Worm (Caenorhabditis elegans) whole organism, young adult: ENCODE data around the gene Y49F6B.13.

ENCODE experiments used
- B0019.2 ChIP-seq: fragments of 200-800 bp; sonication (Bioruptor generic); conservative IDR thresholded peaks from 2 replicates; pipeline ENCODE4 v1.3.6; 2022; ENCODE audit warnings: missing genetic modification reagents, missing genetic modification characterization, missing compliant biosample characterization
- B0035.1 ChIP-seq: sonication (generic microtip); optimal IDR thresholded peaks from 2 replicates; lab custom pipeline; 2016; ENCODE audit warnings: missing genetic modification characterization, mild to moderate bottlenecking, missing compliant biosample characterization, missing genotype, missing genetic modification reagents
- B0261.1 ChIP-seq: sonication (generic microtip); optimal IDR thresholded peaks from 2 replicates; lab custom pipeline; 2016; ENCODE audit warnings: mild to moderate bottlenecking, missing genetic modification characterization, moderate library complexity, missing compliant biosample characterization
- B0336.3 ChIP-seq: fragments of 200-800 bp; sonication (Bioruptor generic); IDR thresholded peaks from 2 replicates; pipeline ENCODE4 v1.3.6; 2022; ENCODE audit warnings: missing genetic modification characterization, missing compliant biosample characterization
- C06A6.2 ChIP-seq: fragments of 200-800 bp; sonication (Bioruptor generic); conservative IDR thresholded peaks from 2 replicates; pipeline ENCODE4 v1.3.6; 2022; ENCODE audit warnings: missing genetic modification characterization, missing compliant biosample characterization
- D2030.7 ChIP-seq: fragments of 200-800 bp; sonication (Bioruptor generic); IDR thresholded peaks from 2 replicates; pipeline ENCODE4 v1.3.6; 2022; ENCODE audit warnings: missing genetic modification reagents, missing genetic modification characterization, missing compliant biosample characterization
- F52B5.7 ChIP-seq: sonication (generic microtip); optimal IDR thresholded peaks from 2 replicates; lab custom pipeline; 2016; ENCODE audit warnings: mild to moderate bottlenecking, missing genetic modification characterization, missing compliant biosample characterization
- F55B11.4 ChIP-seq: sonication (generic microtip); optimal IDR thresholded peaks from 2 replicates; lab custom pipeline; 2016; ENCODE audit warnings: missing compliant biosample characterization, missing genetic modification characterization, borderline replicate concordance; ENCODE audit not compliant: insufficient read depth
- F57A8.1 ChIP-seq: fragments of 200-800 bp; sonication (Bioruptor generic); optimal IDR thresholded peaks from 2 replicates; lab custom pipeline; 2018; ENCODE audit warnings: mild to moderate bottlenecking, missing genetic modification characterization, moderate library complexity, missing compliant biosample characterization
- F57C9.4 ChIP-seq: sonication (generic microtip); optimal IDR thresholded peaks from 2 replicates; lab custom pipeline; 2017; ENCODE audit warnings: mild to moderate bottlenecking, missing genetic modification characterization, missing compliant biosample characterization
- K11D2.4 ChIP-seq: fragments of 200-800 bp; sonication (Bioruptor generic); IDR thresholded peaks from 2 replicates; pipeline ENCODE4 v1.3.6; 2022; ENCODE audit warnings: missing genetic modification reagents, missing genetic modification characterization, missing compliant biosample characterization
- T26A5.8 ChIP-seq: sonication (generic microtip); optimal IDR thresholded peaks from 2 replicates; lab custom pipeline; 2016; ENCODE audit warnings: missing genetic modification characterization, missing compliant biosample characterization
- Y53G8AR.9 ChIP-seq: fragments of 200-800 bp; sonication (Bioruptor generic); conservative IDR thresholded peaks from 2 replicates; pipeline ENCODE4 v1.3.6; 2022; ENCODE audit warnings: missing genetic modification reagents, missing genetic modification characterization, missing compliant biosample characterization
- Y79H2A.3 ChIP-seq: fragments of 200-800 bp; sonication (Bioruptor generic); conservative IDR thresholded peaks from 2 replicates; pipeline ENCODE4 v1.3.6; 2022; ENCODE audit warnings: missing genetic modification reagents, missing genetic modification characterization, missing compliant biosample characterization
- Y95B8A.8 ChIP-seq: fragments of 200-800 bp; sonication (Bioruptor generic); IDR thresholded peaks from 2 replicates; pipeline ENCODE4 v1.3.6; 2022; ENCODE audit warnings: missing genetic modification reagents, missing genetic modification characterization, missing compliant biosample characterization
- athp-1 ChIP-seq: sonication (generic microtip); optimal IDR thresholded peaks from 2 replicates; lab custom pipeline; 2017; ENCODE audit warnings: mild to moderate bottlenecking, missing genetic modification characterization, missing compliant biosample characterization
- attf-5 ChIP-seq: fragments of 200-800 bp; sonication (Bioruptor generic); optimal IDR thresholded peaks from 2 replicates; lab custom pipeline; 2018; ENCODE audit warnings: mild to moderate bottlenecking, missing genetic modification characterization, missing compliant biosample characterization
- bed-1 ChIP-seq: fragments of 200-800 bp; sonication (Bioruptor generic); IDR thresholded peaks from 2 replicates; pipeline ENCODE4 v1.3.6; 2022; ENCODE audit warnings: missing genetic modification reagents, missing genetic modification characterization, missing compliant biosample characterization
- cebp-2 ChIP-seq: fragments of 200-800 bp; sonication (Bioruptor generic); IDR thresholded peaks from 2 replicates; pipeline ENCODE4 v1.3.6; 2022; ENCODE audit warnings: missing genetic modification characterization, missing compliant biosample characterization
- ceh-100 ChIP-seq: fragments of 200-800 bp; sonication (Bioruptor generic); IDR thresholded peaks from 2 replicates; pipeline ENCODE4 v1.3.6; 2022; ENCODE audit warnings: missing genetic modification reagents, missing genetic modification characterization, missing compliant biosample characterization
- ceh-40 ChIP-seq: fragments of 200-800 bp; sonication (Bioruptor generic); IDR thresholded peaks from 2 replicates; pipeline ENCODE4 v1.3.6; 2022; ENCODE audit warnings: missing genetic modification characterization, missing compliant biosample characterization
- ceh-79 ChIP-seq: sonication (generic microtip); optimal IDR thresholded peaks from 2 replicates; lab custom pipeline; 2017; ENCODE audit warnings: mild to moderate bottlenecking, missing genetic modification characterization, missing compliant biosample characterization
- dpl-1 ChIP-seq: fragments of 150-350 bp; optimal IDR thresholded peaks from 2 replicates; lab custom pipeline; 2014; ENCODE audit warnings: missing biosample characterization, missing genetic modification reagents, missing genetic modification characterization
- ekl-4 ChIP-seq: fragments of 200-800 bp; sonication (Bioruptor generic); IDR thresholded peaks from 2 replicates; pipeline ENCODE4 v1.3.6; 2022; ENCODE audit warnings: missing genetic modification reagents, missing genetic modification characterization, missing compliant biosample characterization
- him-1 ChIP-seq: sonication (generic microtip); optimal IDR thresholded peaks from 2 replicates; lab custom pipeline; 2016; ENCODE audit warnings: missing genotype, missing genetic modification reagents, missing genetic modification characterization, missing compliant biosample characterization
- hmg-1.2 ChIP-seq: fragments of 200-800 bp; sonication (Bioruptor generic); IDR thresholded peaks from 2 replicates; pipeline ENCODE4 v1.3.6; 2022; ENCODE audit warnings: missing genetic modification reagents, missing genetic modification characterization, missing compliant biosample characterization
- lag-1 ChIP-seq: fragments of 200-800 bp; sonication (Bioruptor generic); IDR thresholded peaks from 2 replicates; pipeline ENCODE4 v1.3.6; 2022; ENCODE audit warnings: missing genetic modification reagents, missing genetic modification characterization, missing compliant biosample characterization
- let-526 ChIP-seq: fragments of 200-800 bp; sonication (Bioruptor generic); IDR thresholded peaks from 2 replicates; pipeline ENCODE4 v1.3.6; 2022; ENCODE audit warnings: missing genetic modification reagents, missing genetic modification characterization, missing compliant biosample characterization
- let-607 ChIP-seq, 2 experiments: fragments of 200-800 bp in 1 of 2; sonication (Bioruptor generic) in 1 of 2; sonication (generic microtip) in 1 of 2; optimal IDR thresholded peaks; 2 replicates each; lab custom pipeline; 2016 to 2018; ENCODE audit warnings: mild to moderate bottlenecking in 2 of 2, missing compliant biosample characterization in 2 of 2, missing genetic modification characterization in 2 of 2, moderate library complexity in 2 of 2, missing genotype in 1 of 2
- lin-54 ChIP-seq: fragments of 200-800 bp; sonication (Bioruptor generic); optimal IDR thresholded peaks from 2 replicates; lab custom pipeline; 2018; ENCODE audit warnings: mild to moderate bottlenecking, missing genetic modification characterization, missing compliant biosample characterization
- lsl-1 ChIP-seq: fragments of 200-800 bp; sonication (Bioruptor generic); optimal IDR thresholded peaks from 2 replicates; lab custom pipeline; 2018; ENCODE audit warnings: mild to moderate bottlenecking, missing genetic modification characterization, moderate library complexity, missing compliant biosample characterization
- lsy-27 ChIP-seq: sonication (generic microtip); optimal IDR thresholded peaks from 2 replicates; lab custom pipeline; 2017; ENCODE audit warnings: missing genetic modification characterization, mild to moderate bottlenecking, missing compliant biosample characterization, antibody characterized with exemption, missing genotype, borderline replicate concordance; ENCODE audit not compliant: insufficient read depth
- madf-10 ChIP-seq: sonication (generic microtip); optimal IDR thresholded peaks from 2 replicates; lab custom pipeline; 2016; ENCODE audit warnings: mild to moderate bottlenecking, missing genetic modification characterization, missing compliant biosample characterization
- madf-3 ChIP-seq: fragments of 200-800 bp; sonication (Bioruptor generic); IDR thresholded peaks from 2 replicates; pipeline ENCODE4 v1.3.6; 2022; ENCODE audit warnings: missing genetic modification reagents, missing genetic modification characterization, missing compliant biosample characterization
- madf-6 ChIP-seq: fragments of 200-800 bp; sonication (Bioruptor generic); IDR thresholded peaks from 2 replicates; pipeline ENCODE4 v1.3.6; 2022; ENCODE audit warnings: missing genetic modification reagents, missing genetic modification characterization, missing compliant biosample characterization
- madf-8 ChIP-seq: fragments of 200-800 bp; sonication (Bioruptor generic); conservative IDR thresholded peaks from 2 replicates; pipeline ENCODE4 v1.3.6; 2022; ENCODE audit warnings: missing genetic modification reagents, missing genetic modification characterization, missing compliant biosample characterization
- mel-28 ChIP-seq: sonication (generic microtip); optimal IDR thresholded peaks from 2 replicates; lab custom pipeline; 2016; ENCODE audit warnings: borderline replicate concordance, mild to moderate bottlenecking, missing genetic modification characterization, missing compliant biosample characterization
- nfya-1 ChIP-seq: sonication (generic microtip); optimal IDR thresholded peaks from 2 replicates; lab custom pipeline; 2017; ENCODE audit warnings: antibody characterized with exemption, missing compliant biosample characterization, missing genetic modification characterization, borderline replicate concordance; ENCODE audit not compliant: insufficient read depth
- nhr-90 ChIP-seq: sonication (generic microtip); optimal IDR thresholded peaks from 2 replicates; lab custom pipeline; 2016; ENCODE audit warnings: missing genotype, mild to moderate bottlenecking, missing genetic modification characterization, missing compliant biosample characterization
- pha-4 ChIP-seq: fragments of 150-350 bp; sonication (generic microtip); optimal IDR thresholded peaks from 2 replicates; lab custom pipeline; 2014; ENCODE audit warnings: missing biosample characterization, missing genetic modification reagents, missing genetic modification characterization
- repo-1 ChIP-seq: sonication (generic microtip); optimal IDR thresholded peaks from 2 replicates; lab custom pipeline; 2017; ENCODE audit warnings: mild to moderate bottlenecking, missing genetic modification characterization, missing compliant biosample characterization
- rpc-1 ChIP-seq, 2 experiments: fragments of 150-350 bp in 1 of 2; sonication (generic microtip) in 1 of 2; optimal IDR thresholded peaks; 2 replicates each; lab custom pipeline; 2014 to 2018; ENCODE audit warnings: missing biosample characterization in 1 of 2, missing genetic modification characterization in 1 of 2, missing genetic modification reagents in 1 of 2, missing genotype in 1 of 2
- snpc-3.4 ChIP-seq: sonication (generic microtip); optimal IDR thresholded peaks from 2 replicates; lab custom pipeline; 2017; ENCODE audit warnings: missing genetic modification characterization, mild to moderate bottlenecking, missing compliant biosample characterization, antibody characterized with exemption, moderate library complexity, missing genotype, missing genetic modification reagents
- tbp1 ChIP-seq: fragments of 200-800 bp; sonication (Bioruptor generic); optimal IDR thresholded peaks from 2 replicates; lab custom pipeline; 2018; ENCODE audit warnings: mild to moderate bottlenecking, missing genetic modification characterization, missing compliant biosample characterization
- unc-62 ChIP-seq: fragments of 150-350 bp; optimal IDR thresholded peaks from 2 replicates; lab custom pipeline; 2014; ENCODE audit warnings: missing biosample characterization, missing genetic modification reagents, missing genetic modification characterization
- ztf-26 ChIP-seq: sonication (generic microtip); optimal IDR thresholded peaks from 2 replicates; lab custom pipeline; 2017; ENCODE audit warnings: missing genetic modification characterization, missing compliant biosample characterization

Gene Y49F6B.13

DNA sequence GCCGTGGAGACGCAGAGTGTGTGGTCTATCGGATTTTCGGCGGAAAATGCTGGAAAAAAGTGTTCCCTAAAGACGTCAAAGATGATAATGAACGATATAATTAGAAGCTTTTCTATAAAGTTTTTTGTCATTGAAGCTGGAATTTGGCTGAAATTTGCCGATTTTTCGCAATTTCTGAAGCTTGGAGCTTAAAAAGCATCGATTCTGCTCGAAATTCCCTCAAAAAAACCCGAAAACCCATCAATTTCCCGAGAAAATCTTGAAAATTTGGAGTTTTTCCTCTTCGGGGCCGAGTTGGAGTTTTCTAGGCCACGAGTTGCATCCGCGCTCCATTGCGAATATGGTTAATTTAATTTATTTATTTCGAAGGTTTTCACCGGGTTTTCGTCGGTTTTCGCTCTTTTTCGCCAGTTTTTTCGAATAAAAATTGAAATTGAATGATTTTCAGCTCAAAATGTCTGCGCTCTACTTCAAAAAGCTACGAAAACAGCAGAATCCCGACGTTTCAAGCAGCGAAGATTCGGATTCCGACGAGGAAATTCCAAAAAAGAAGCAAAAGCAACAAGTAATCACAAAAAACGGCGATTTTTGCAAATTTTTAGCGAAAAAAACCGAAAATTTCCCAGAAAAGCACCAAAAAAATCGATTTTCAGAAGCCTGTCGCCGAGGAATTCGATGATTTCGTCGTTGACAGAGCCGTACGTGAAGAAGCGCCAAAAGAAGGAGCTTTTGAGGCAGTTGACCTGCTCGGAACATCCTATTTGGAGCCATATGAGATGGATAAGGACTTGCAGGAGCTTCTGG, 31.2 kb upstream of the Y49F6B.13 start, which contains the start of the genes col-71 and Y49F6B.2 (continued):
- TF ChIP-seq B0336.3 (GFP tag; lab: Robert Waterston, UW) (no peak; the same call in 1 of the 2 replicates), F55B11.4 (tag; lab: Kevin White, UChicago) (no peak), cebp-2 (GFP tag; lab: Robert Waterston, UW) (no peak), F57C9.4 (tag; lab: Kevin White, UChicago) (no peak), mel-28 (tag; lab: Kevin White, UChicago) (no peak), ceh-40 (no peak), athp-1 (tag; lab: Kevin White, UChicago) (peak; percentile 58), snpc-3.4 (tag; lab: Kevin White, UChicago) (no peak), dpl-1 (GFP tag; lab: Kevin White, UChicago) (no peak), rpc-1 (optimal IDR thresholded peaks at IDR 0.05; lab: Kevin White, UChicago) (no peak), rpc-1 (tag; optimal IDR thresholded peaks at IDR 0.05; lab: Kevin White, UChicago) (no peak), ztf-26 (tag; lab: Kevin White, UChicago) (no peak), D2030.7 (GFP tag; lab: Robert Waterston, UW) (peak; percentile 46), ceh-79 (tag; lab: Kevin White, UChicago) (no peak), let-607 (tag; optimal IDR thresholded peaks at IDR 0.05; lab: Kevin White, UChicago) (peak in 1 of 2 experiments; percentile 52), nfya-1 (tag; lab: Kevin White, UChicago) (no peak), B0035.1 (no peak), attf-5 (GFP tag; lab: Kevin White, UChicago) (peak; percentile 58), B0019.2 (GFP tag; lab: Robert Waterston, UW) (no peak), unc-62 (GFP tag; lab: Kevin White, UChicago) (no peak), bed-1 (no peak), F57A8.1 (GFP tag; lab: Kevin White, UChicago) (no peak), pha-4 (tag; lab: Kevin White, UChicago) (no peak), repo-1 (tag; lab: Kevin White, UChicago) (no peak), Y53G8AR.9 (GFP tag; lab: Robert Waterston, UW) (peak; percentile 65; the same call in 1 of the 2 replicates), hmg-1.2 (GFP tag; lab: Robert Waterston, UW) (no peak; the same call in 1 of the 2 replicates), T26A5.8 (tag; lab: Kevin White, UChicago) (no peak), ceh-100 (GFP tag; lab: Robert Waterston, UW) (peak; percentile 39), madf-8 (GFP tag; lab: Robert Waterston, UW) (peak; percentile 28; the same call in 1 of the 2 replicates), Y95B8A.8 (no peak), tbp1 (GFP tag; lab: Kevin White, UChicago) (peak; percentile 49), lsl-1 (peak; percentile 46), B0261.1 (tag; lab: Kevin White, UChicago) (no peak), lin-54 (GFP tag; lab: Kevin White, UChicago) (peak; percentile 62), F52B5.7 (tag; lab: Kevin White, UChicago) (no peak), C06A6.2 (GFP tag; lab: Robert Waterston, UW) (no peak), lag-1 (no peak), nhr-90 (tag; lab: Kevin White, UChicago) (no peak), ekl-4 (0 out of 2 replicates have a peak, but pooled peaks have one; percentile 55), let-526 (0 out of 2 replicates have a peak, but pooled peaks have one; percentile 8), madf-6 (peak; percentile 63), madf-10 (tag; lab: Kevin White, UChicago) (peak; percentile 42), K11D2.4 (GFP tag; lab: Robert Waterston, UW) (peak; percentile 69; the same call in 1 of the 2 replicates), madf-3 (GFP tag; lab: Robert Waterston, UW) (no peak), him-1 (tag; lab: Kevin White, UChicago) (no peak), lsy-27 (tag; lab: Kevin White, UChicago) (no peak), Y79H2A.3 (GFP tag; lab: Robert Waterston, UW) (no peak)
